Fruit fly (Drosophila melanogaster) whole organism, embryonic: ENCODE measurements around the gene prd1.
A peak's percentile ranks its signal among the peaks of the same experiment; 100 is the strongest.

Source experiments
- Asciz ChIP-seq: fragments of 200-800 bp; sonication (Bioruptor generic); optimal IDR thresholded peaks from 2 replicates; lab custom pipeline; 2017; ENCODE audit warnings: missing biosample characterization, mild to moderate bottlenecking, missing genetic modification characterization, missing genetic modification reagents
- Bgb ChIP-seq: fragments of 200-800 bp; sonication (Bioruptor generic); IDR thresholded peaks from 2 replicates; pipeline ENCODE4 v1.3.6; 2022; ENCODE audit warnings: missing biosample characterization, missing genetic modification characterization; ENCODE audit not compliant: partially characterized antibody
- Bteb2 ChIP-seq: fragments of 200-800 bp; sonication (Bioruptor generic); optimal IDR thresholded peaks from 2 replicates; lab custom pipeline; 2016; ENCODE audit warnings: missing biosample characterization, missing genetic modification characterization
- CG10959 ChIP-seq: fragments of 200-800 bp; sonication (Bioruptor generic); IDR thresholded peaks from 2 replicates; pipeline ENCODE4 v1.3.6; 2022; ENCODE audit warnings: missing biosample characterization, missing genetic modification characterization
- CG11695 ChIP-seq: fragments of 200-800 bp; sonication (Bioruptor generic); IDR thresholded peaks from 3 replicates; pipeline ENCODE4 v1.3.6; 2022; ENCODE audit warnings: missing biosample characterization, missing genetic modification characterization
- CG12071 ChIP-seq: fragments of 200-800 bp; sonication (Bioruptor generic); optimal IDR thresholded peaks from 3 replicates; lab custom pipeline; 2018; ENCODE audit warnings: missing biosample characterization, mild to moderate bottlenecking, missing genetic modification characterization
- CG13296 ChIP-seq: fragments of 200-800 bp; sonication (Bioruptor generic); optimal IDR thresholded peaks from 3 replicates; lab custom pipeline; 2018; ENCODE audit warnings: missing biosample characterization, mild to moderate bottlenecking, missing genetic modification characterization
- CG14667 ChIP-seq: fragments of 200-800 bp; sonication (Bioruptor generic); IDR thresholded peaks from 2 replicates; pipeline ENCODE4 v1.3.6; 2022; ENCODE audit warnings: missing biosample characterization, missing genetic modification characterization
- CG15269 ChIP-seq: fragments of 200-800 bp; sonication (Bioruptor generic); optimal IDR thresholded peaks from 2 replicates; lab custom pipeline; 2018; ENCODE audit warnings: missing biosample characterization, mild to moderate bottlenecking, missing genetic modification characterization, moderate library complexity
- CG17186 ChIP-seq: fragments of 200-800 bp; sonication (Bioruptor generic); optimal IDR thresholded peaks from 3 replicates; lab custom pipeline; 2017; ENCODE audit warnings: missing biosample characterization, missing genetic modification reagents, missing genetic modification characterization
- CG17328 ChIP-seq: fragments of 200-800 bp; sonication (Bioruptor generic); IDR thresholded peaks from 2 replicates; pipeline ENCODE4 v1.3.6; 2022; ENCODE audit warnings: missing biosample characterization, missing genetic modification characterization
- CG17802 ChIP-seq: fragments of 200-800 bp; sonication (Bioruptor generic); optimal IDR thresholded peaks from 2 replicates; lab custom pipeline; 2018; ENCODE audit warnings: missing biosample characterization, mild to moderate bottlenecking, missing genetic modification characterization, moderate library complexity
- CG2199 ChIP-seq: fragments of 200-800 bp; sonication (Bioruptor generic); IDR thresholded peaks from 3 replicates; pipeline ENCODE4 v1.3.6; 2022; ENCODE audit warnings: missing biosample characterization, missing genetic modification characterization
- CG30020 ChIP-seq: fragments of 200-800 bp; optimal IDR thresholded peaks from 2 replicates; lab custom pipeline; 2019; ENCODE audit warnings: missing biosample characterization, mild to moderate bottlenecking, missing genetic modification characterization, moderate library complexity
- CG31224 ChIP-seq: fragments of 200-800 bp; sonication (Bioruptor generic); IDR thresholded peaks from 2 replicates; pipeline ENCODE4 v1.3.6; 2022; ENCODE audit warnings: missing biosample characterization, missing genetic modification characterization
- CG32532 ChIP-seq: fragments of 200-800 bp; sonication (Bioruptor generic); IDR thresholded peaks from 2 replicates; pipeline ENCODE4 v1.3.6; 2022; ENCODE audit warnings: missing biosample characterization, missing genetic modification characterization
- CG32767 ChIP-seq: fragments of 200-800 bp; sonication (Bioruptor generic); IDR thresholded peaks from 2 replicates; pipeline ENCODE4 v1.3.6; 2022; ENCODE audit warnings: missing biosample characterization, missing genetic modification characterization
- CG6254 ChIP-seq: fragments of 200-800 bp; sonication (Bioruptor generic); optimal IDR thresholded peaks from 3 replicates; lab custom pipeline; 2017; ENCODE audit warnings: mild to moderate bottlenecking, missing biosample characterization, missing genetic modification reagents, missing genetic modification characterization
- CG7556 ChIP-seq: fragments of 200-800 bp; sonication (Bioruptor generic); optimal IDR thresholded peaks from 2 replicates; lab custom pipeline; 2017; ENCODE audit warnings: missing biosample characterization, mild to moderate bottlenecking, missing genetic modification characterization
- CG7839 ChIP-seq: fragments of 200-800 bp; sonication (Bioruptor generic); optimal IDR thresholded peaks from 3 replicates; lab custom pipeline; 2018; ENCODE audit warnings: missing biosample characterization, mild to moderate bottlenecking, missing genetic modification characterization, moderate library complexity
- CG8359 ChIP-seq: fragments of 200-800 bp; sonication (Bioruptor generic); optimal IDR thresholded peaks from 2 replicates; lab custom pipeline; 2017; ENCODE audit warnings: missing biosample characterization, mild to moderate bottlenecking, missing genetic modification characterization, borderline replicate concordance
- CG8765 ChIP-seq: fragments of 200-800 bp; sonication (Bioruptor generic); IDR thresholded peaks from 2 replicates; pipeline ENCODE4 v1.3.6; 2022; ENCODE audit warnings: missing biosample characterization, missing genetic modification characterization
- Camta ChIP-seq: fragments of 200-800 bp; sonication (Bioruptor generic); optimal IDR thresholded peaks from 2 replicates; lab custom pipeline; 2016; ENCODE audit warnings: missing biosample characterization, missing genetic modification characterization
- D19A ChIP-seq: fragments of 200-800 bp; optimal IDR thresholded peaks from 3 replicates; lab custom pipeline; 2019; ENCODE audit warnings: missing biosample characterization, mild to moderate bottlenecking, missing genetic modification characterization, moderate library complexity
- Dip2 ChIP-seq: fragments of 200-800 bp; sonication (Bioruptor generic); IDR thresholded peaks from 2 replicates; pipeline ENCODE4 v1.3.6; 2022; ENCODE audit warnings: missing biosample characterization, missing genetic modification characterization
- Dp ChIP-seq: fragments of 200-800 bp; sonication (Bioruptor generic); optimal IDR thresholded peaks from 2 replicates; lab custom pipeline; 2018; ENCODE audit warnings: missing biosample characterization, mild to moderate bottlenecking, missing genetic modification characterization, moderate library complexity
- Dref ChIP-seq: fragments of 200-800 bp; sonication (Bioruptor generic); IDR thresholded peaks from 2 replicates; pipeline ENCODE4 v1.3.6; 2022; ENCODE audit warnings: missing biosample characterization, missing genetic modification characterization
- E2f1 ChIP-seq: fragments of 200-800 bp; sonication (Bioruptor generic); IDR thresholded peaks from 2 replicates; pipeline ENCODE4 v1.3.6; 2022; ENCODE audit warnings: missing biosample characterization, missing genetic modification characterization
- E2f2 ChIP-seq: fragments of 200-800 bp; sonication (Bioruptor generic); IDR thresholded peaks from 2 replicates; pipeline ENCODE4 v1.3.6; 2022; ENCODE audit warnings: missing biosample characterization, missing genetic modification characterization
- Gsc ChIP-seq: fragments of 200-800 bp; sonication (Bioruptor generic); IDR thresholded peaks from 2 replicates; pipeline ENCODE4 v1.3.6; 2022; ENCODE audit warnings: missing biosample characterization, missing genetic modification characterization
- H2.0 ChIP-seq: fragments of 200-800 bp; sonication (Bioruptor generic); IDR thresholded peaks from 2 replicates; pipeline ENCODE4 v1.3.6; 2022; ENCODE audit warnings: missing biosample characterization, missing genetic modification characterization
- HLH4C ChIP-seq: fragments of 200-800 bp; sonication (Bioruptor generic); IDR thresholded peaks from 3 replicates; pipeline ENCODE4 v1.3.6; 2022; ENCODE audit warnings: missing biosample characterization, missing genetic modification characterization; ENCODE audit not compliant: partially characterized antibody
- HmgD ChIP-seq: fragments of 200-800 bp; sonication (Bioruptor generic); optimal IDR thresholded peaks from 3 replicates; lab custom pipeline; 2016; ENCODE audit warnings: missing biosample characterization, missing genetic modification characterization
- Hsf ChIP-seq: fragments of 200-800 bp; sonication (Bioruptor generic); optimal IDR thresholded peaks from 3 replicates; lab custom pipeline; 2016; ENCODE audit warnings: missing biosample characterization, missing genetic modification characterization
- Lhr ChIP-seq: fragments of 200-800 bp; sonication (Bioruptor generic); optimal IDR thresholded peaks from 3 replicates; lab custom pipeline; 2017; ENCODE audit warnings: mild to moderate bottlenecking, missing biosample characterization, missing genetic modification reagents, missing genetic modification characterization
- Med ChIP-seq: fragments of 200-800 bp; sonication (Bioruptor generic); peaks from one replicate; lab custom pipeline; 2016; ENCODE audit warnings: missing biosample characterization, missing genetic modification characterization, mild to moderate bottlenecking, inconsistent platforms, moderate library complexity
- Mes4 ChIP-seq: fragments of 200-800 bp; sonication (Bioruptor generic); optimal IDR thresholded peaks from 2 replicates; lab custom pipeline; 2016; ENCODE audit warnings: missing biosample characterization, missing genetic modification characterization
- Myb ChIP-seq: fragments of 200-800 bp; sonication (Bioruptor generic); optimal IDR thresholded peaks from 2 replicates; lab custom pipeline; 2016; ENCODE audit warnings: missing biosample characterization, missing genetic modification characterization
- TFAM ChIP-seq: fragments of 200-800 bp; sonication (Bioruptor generic); optimal IDR thresholded peaks from 2 replicates; lab custom pipeline; 2017; ENCODE audit warnings: missing biosample characterization, missing genetic modification characterization, inconsistent platforms
- ab ChIP-seq: fragments of 200-800 bp; sonication (Bioruptor generic); optimal IDR thresholded peaks from 2 replicates; lab custom pipeline; 2016; ENCODE audit warnings: missing biosample characterization, missing genetic modification characterization
- ara ChIP-seq: fragments of 200-800 bp; sonication (Bioruptor generic); IDR thresholded peaks from 2 replicates; pipeline ENCODE4 v1.3.6; 2022; ENCODE audit warnings: missing biosample characterization, missing genetic modification characterization
- fd64A ChIP-seq: fragments of 200-800 bp; sonication (Bioruptor generic); optimal IDR thresholded peaks from 3 replicates; lab custom pipeline; 2018; ENCODE audit warnings: missing biosample characterization, mild to moderate bottlenecking, missing genetic modification characterization
- gem ChIP-seq: fragments of 200-800 bp; sonication (Bioruptor generic); optimal IDR thresholded peaks from 2 replicates; lab custom pipeline; 2019; ENCODE audit warnings: missing biosample characterization, mild to moderate bottlenecking, missing genetic modification characterization, moderate library complexity
- gsb-n ChIP-seq: fragments of 200-800 bp; sonication (Bioruptor generic); optimal IDR thresholded peaks from 3 replicates; lab custom pipeline; 2018; ENCODE audit warnings: missing biosample characterization, mild to moderate bottlenecking, missing genetic modification characterization
- klu ChIP-seq: fragments of 200-800 bp; sonication (Bioruptor generic); IDR thresholded peaks from 2 replicates; pipeline ENCODE4 v1.3.6; 2022; ENCODE audit warnings: missing biosample characterization, missing genetic modification characterization
- lab ChIP-seq: fragments of 200-800 bp; sonication (Bioruptor generic); optimal IDR thresholded peaks from 3 replicates; lab custom pipeline; 2017; ENCODE audit warnings: missing biosample characterization, missing genetic modification characterization, mild to moderate bottlenecking, moderate library complexity, missing genetic modification reagents
- lmd ChIP-seq: fragments of 200-800 bp; sonication (Bioruptor generic); IDR thresholded peaks from 2 replicates; pipeline ENCODE4 v1.3.6; 2022; ENCODE audit warnings: missing biosample characterization, missing genetic modification characterization
- pho ChIP-seq: fragments of 200-800 bp; sonication (Bioruptor generic); optimal IDR thresholded peaks from 2 replicates; lab custom pipeline; 2016; ENCODE audit warnings: missing biosample characterization, missing genetic modification characterization
- psq ChIP-seq: fragments of 200-800 bp; sonication (Bioruptor generic); optimal IDR thresholded peaks from 2 replicates; lab custom pipeline; 2017; ENCODE audit warnings: missing biosample characterization, missing genetic modification characterization
- pum ChIP-seq: fragments of 200-800 bp; sonication (Bioruptor generic); optimal IDR thresholded peaks from 2 replicates; lab custom pipeline; 2016; ENCODE audit warnings: missing biosample characterization, missing genetic modification characterization
- schlank ChIP-seq: fragments of 200-800 bp; sonication (Bioruptor generic); optimal IDR thresholded peaks from 2 replicates; lab custom pipeline; 2018; ENCODE audit warnings: missing biosample characterization, mild to moderate bottlenecking, missing genetic modification characterization
- zen2 ChIP-seq: fragments of 200-800 bp; sonication (Bioruptor generic); IDR thresholded peaks from 3 replicates; pipeline ENCODE4 v1.3.6; 2022; ENCODE audit warnings: missing biosample characterization, missing genetic modification characterization; ENCODE audit not compliant: partially characterized antibody

Gene prd1

DNA sequence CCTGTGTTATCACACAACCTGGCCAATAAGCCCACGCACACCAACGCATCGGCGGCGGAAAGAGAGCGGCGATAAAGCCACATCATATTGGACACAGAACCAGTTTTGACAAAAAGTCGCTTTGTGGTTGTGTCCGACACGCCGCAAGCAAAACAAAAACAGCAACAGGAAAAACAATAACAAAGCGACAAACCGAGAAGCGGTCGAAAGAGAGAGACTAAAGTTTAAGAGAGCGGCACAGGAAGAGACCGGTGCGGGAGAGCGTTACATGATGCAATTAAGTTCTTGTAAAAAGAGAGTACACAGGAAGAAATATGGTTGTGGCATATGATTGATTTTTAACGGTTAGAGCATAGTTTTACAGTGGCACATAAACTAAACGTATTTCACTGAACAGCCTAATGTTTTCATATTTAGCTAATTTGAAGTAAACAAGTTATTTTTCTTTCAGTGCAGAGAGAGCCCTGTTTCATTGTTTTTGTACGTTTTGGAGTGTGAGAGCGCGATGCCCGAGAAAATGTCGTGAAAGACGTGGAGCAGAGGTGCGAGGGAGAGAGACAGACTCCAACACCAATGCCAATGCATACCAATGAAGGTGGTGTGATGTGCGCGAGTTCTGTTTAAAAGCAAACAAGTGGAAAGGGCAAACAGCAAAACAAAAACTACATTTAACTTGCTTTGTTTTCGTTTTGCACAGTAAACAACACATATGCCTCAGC is 26.0 kb downstream of the prd1 start (continued):
- TF ChIP-seq gsb-n (tag; lab: Kevin White, UChicago), result peak; percentile 100
- peak; percentile 100 for TF ChIP-seq Camta
- no peak for TF ChIP-seq H2.0 (GFP tag; lab: Robert Waterston, UW)
- TF ChIP-seq CG11695 (GFP tag; lab: Robert Waterston, UW), result no peak
- no peak for TF ChIP-seq CG17328 (GFP tag; lab: Robert Waterston, UW)
- peak; percentile 100 for TF ChIP-seq Hsf (GFP tag; lab: Kevin White, UChicago)
- TF ChIP-seq Dp, result peak; percentile 60
- peak; percentile 99 for TF ChIP-seq Asciz (GFP tag; lab: Kevin White, UChicago)
- no peak for TF ChIP-seq lmd
- peak; percentile 100 for TF ChIP-seq lab (GFP tag; lab: Kevin White, UChicago)
- peak; percentile 100 for TF ChIP-seq CG7839 (tag; lab: Kevin White, UChicago)
- TF ChIP-seq CG2199 (GFP tag; lab: Robert Waterston, UW), result no peak
- TF ChIP-seq CG14667, result no peak
- TF ChIP-seq CG12071 (GFP tag; lab: Kevin White, UChicago), result peak; percentile 100
- TF ChIP-seq CG13296 (GFP tag; lab: Kevin White, UChicago), result peak; percentile 100
- peak; percentile 100 for TF ChIP-seq CG7556
- no peak for TF ChIP-seq Dref (GFP tag; lab: Robert Waterston, UW)
- peak; percentile 97 for TF ChIP-seq TFAM (GFP tag; lab: Kevin White, UChicago)
- TF ChIP-seq zen2 (GFP tag; lab: Robert Waterston, UW), result no peak
- no peak for TF ChIP-seq CG32767 (GFP tag; lab: Robert Waterston, UW)
- peak; percentile 93 for TF ChIP-seq CG30020 (tag; lab: Kevin White, UChicago)
- TF ChIP-seq HmgD (GFP tag; lab: Kevin White, UChicago), result peak; percentile 100
- peak; percentile 100 for TF ChIP-seq Bteb2 (GFP tag; lab: Kevin White, UChicago)
- TF ChIP-seq fd64A (GFP tag; lab: Kevin White, UChicago), result peak; percentile 99
- TF ChIP-seq Dip2 (GFP tag; lab: Robert Waterston, UW), result no peak
- TF ChIP-seq psq (GFP tag; lab: Kevin White, UChicago), result peak; percentile 98
- no peak for TF ChIP-seq CG8765
- TF ChIP-seq E2f2 (GFP tag; lab: Robert Waterston, UW), result no peak
- peak; percentile 100 for TF ChIP-seq Med (GFP tag; lab: Kevin White, UChicago)
- peak; percentile 100 for TF ChIP-seq CG15269 (tag; lab: Kevin White, UChicago)
- TF ChIP-seq CG17186, result peak; percentile 97
- TF ChIP-seq CG10959 (GFP tag; lab: Robert Waterston, UW), result no peak
- TF ChIP-seq ara, result no peak
- TF ChIP-seq CG6254 (GFP tag; lab: Kevin White, UChicago), result peak; percentile 98
- peak; percentile 99 for TF ChIP-seq Lhr (GFP tag; lab: Kevin White, UChicago)
- peak; percentile 100 for TF ChIP-seq pho (GFP tag; lab: Kevin White, UChicago)
- TF ChIP-seq CG8359, result peak; percentile 96
- peak; percentile 98 for TF ChIP-seq D19A (tag; lab: Kevin White, UChicago)

DNA sequence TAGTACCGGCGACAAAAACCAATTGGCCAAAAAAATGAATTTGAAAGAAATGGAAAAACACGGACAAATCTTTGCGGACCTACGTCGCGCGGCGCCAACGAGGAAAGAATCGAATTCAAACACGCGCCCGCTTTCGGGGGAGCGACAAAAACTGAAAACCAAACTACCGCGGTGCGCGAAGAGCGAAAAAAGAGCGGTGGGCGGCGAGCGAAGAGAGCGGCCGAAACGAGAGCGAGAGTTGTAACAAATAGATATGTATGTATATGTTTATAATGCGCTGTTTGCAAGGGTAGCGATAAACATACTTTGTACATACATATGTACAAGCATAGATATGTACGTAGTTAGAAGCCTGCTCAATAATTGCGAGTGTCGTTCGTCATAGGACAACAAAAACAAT is 26.8 kb downstream of the prd1 start:
- TF ChIP-seq Dp (peak; percentile 32), E2f1 (no peak), gem (tag; lab: Kevin White, UChicago) (no peak), CG32532 (no peak), Gsc (GFP tag; lab: Robert Waterston, UW) (no peak), Mes4 (GFP tag; lab: Kevin White, UChicago) (no peak), CG31224 (GFP tag; lab: Robert Waterston, UW) (no peak), schlank (tag; lab: Kevin White, UChicago) (no peak), CG17802 (tag; lab: Kevin White, UChicago) (no peak), ab (GFP tag; lab: Kevin White, UChicago) (no peak), HLH4C (GFP tag; lab: Robert Waterston, UW) (no peak), Bgb (GFP tag; lab: Robert Waterston, UW) (no peak), klu (GFP tag; lab: Robert Waterston, UW) (no peak), Myb (GFP tag; lab: Kevin White, UChicago) (no peak), pum (no peak)
